Fruit fly (Drosophila melanogaster) whole organism, adult: ENCODE measurements around the gene Cpr97Ea.

ENCODE experiments used
- CG11617 ChIP-seq: fragments of 200-800 bp; sonication (Bioruptor generic); optimal IDR thresholded peaks from 2 replicates; lab custom pipeline; 2017; ENCODE audit warnings: mild to moderate bottlenecking, missing biosample characterization, missing genetic modification reagents, missing genetic modification characterization
- CG12768 ChIP-seq: fragments of 200-800 bp; sonication (Bioruptor generic); optimal IDR thresholded peaks from 2 replicates; lab custom pipeline; 2017; ENCODE audit warnings: missing biosample characterization, missing genetic modification characterization, mild to moderate bottlenecking, moderate library complexity, missing genetic modification reagents
- CG14711 ChIP-seq: fragments of 200-800 bp; sonication (Bioruptor generic); optimal IDR thresholded peaks from 2 replicates; lab custom pipeline; 2018; ENCODE audit warnings: missing biosample characterization, mild to moderate bottlenecking, missing genetic modification characterization, moderate library complexity
- CG1620 ChIP-seq: fragments of 200-800 bp; sonication (Bioruptor generic); optimal IDR thresholded peaks from 2 replicates; lab custom pipeline; 2016; ENCODE audit warnings: missing biosample characterization, missing genetic modification characterization
- CG5204 ChIP-seq: fragments of 200-800 bp; sonication (Bioruptor generic); optimal IDR thresholded peaks from 2 replicates; lab custom pipeline; 2016; ENCODE audit warnings: missing biosample characterization, missing genetic modification characterization
- CG7045 ChIP-seq: fragments of 200-800 bp; sonication (Bioruptor generic); optimal IDR thresholded peaks from 2 replicates; lab custom pipeline; 2017; ENCODE audit warnings: missing biosample characterization, mild to moderate bottlenecking, missing genetic modification characterization
- Crg-1 ChIP-seq: fragments of 200-800 bp; sonication (Bioruptor generic); optimal IDR thresholded peaks from 2 replicates; lab custom pipeline; 2016; ENCODE audit warnings: missing biosample characterization, missing genetic modification characterization
- Hr96 ChIP-seq: fragments of 200-800 bp; sonication (Bioruptor generic); optimal IDR thresholded peaks from 2 replicates; lab custom pipeline; 2016; ENCODE audit warnings: missing biosample characterization, missing genetic modification characterization
- bab1 ChIP-seq: fragments of 200-800 bp; sonication (Bioruptor generic); optimal IDR thresholded peaks from 3 replicates; lab custom pipeline; 2019; ENCODE audit warnings: missing biosample characterization, mild to moderate bottlenecking, missing genetic modification characterization, moderate library complexity
- cnc ChIP-seq, 2 experiments: fragments of >200 bp; optimal IDR thresholded peaks; 2 replicates each; lab custom pipeline; 2017
- kay ChIP-seq: fragments of 200-800 bp; sonication (Bioruptor generic); peaks from one replicate; lab custom pipeline; 2016; ENCODE audit warnings: missing biosample characterization, missing genetic modification characterization, borderline replicate concordance
- pad ChIP-seq: fragments of 200-800 bp; sonication (Bioruptor generic); optimal IDR thresholded peaks from 3 replicates; lab custom pipeline; 2017; ENCODE audit warnings: missing biosample characterization, missing genetic modification characterization, mild to moderate bottlenecking, moderate library complexity, missing genetic modification reagents
- tj ChIP-seq: fragments of 200-800 bp; sonication (Bioruptor generic); optimal IDR thresholded peaks from 3 replicates; lab custom pipeline; 2017; ENCODE audit warnings: missing biosample characterization, mild to moderate bottlenecking, missing genetic modification characterization, moderate library complexity

DNA sequence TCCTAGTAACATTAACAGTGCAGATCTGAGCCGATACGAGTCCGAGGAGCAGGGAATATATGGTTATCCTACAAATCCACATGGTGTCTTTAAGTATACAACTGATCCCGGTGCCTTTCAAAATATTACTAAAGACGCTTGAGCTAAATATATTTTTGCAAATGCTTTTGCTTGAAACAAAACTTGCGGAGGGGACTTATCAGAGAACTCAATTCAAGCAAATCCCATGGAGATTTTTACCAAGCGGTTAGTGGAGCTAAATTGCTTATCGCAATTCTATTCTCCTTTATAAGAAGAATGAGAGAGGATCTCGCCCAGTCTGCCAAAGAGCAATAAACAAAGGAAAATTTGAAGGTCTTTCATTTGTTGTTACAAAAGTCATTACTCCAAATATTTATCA, 12.0 kb upstream of the Cpr97Ea start, which contains the start of gene eater:
- TF ChIP-seq CG1620 (no peak), CG12768 (no peak), Crg-1 (GFP tag; lab: Kevin White, UChicago) (no peak), CG14711 (tag; lab: Kevin White, UChicago) (no peak), cnc (optimal IDR thresholded peaks at IDR 0.05; lab: Kevin White, UChicago) (no peak), pad (GFP tag; lab: Kevin White, UChicago) (no peak), Hr96 (GFP tag; lab: Kevin White, UChicago) (no peak), CG7045 (no peak), CG5204 (GFP tag; lab: Kevin White, UChicago) (no peak), kay (GFP tag; lab: Kevin White, UChicago) (no peak), bab1 (no peak), tj (no peak), CG11617 (no peak)
